Worm (Caenorhabditis elegans) whole organism, L3 larva: ENCODE data around the gene pals-33.

ENCODE experiments used
- daf-12 ChIP-seq: fragments of 150-350 bp; optimal IDR thresholded peaks from 2 replicates; lab custom pipeline; 2014; ENCODE audit warnings: missing biosample characterization, missing genetic modification reagents, missing genetic modification characterization
- fkh-10 ChIP-seq: sonication (generic microtip); optimal IDR thresholded peaks from 2 replicates; lab custom pipeline; 2017; ENCODE audit warnings: missing biosample characterization, missing genetic modification reagents, missing genetic modification characterization
- jun-1 ChIP-seq: fragments of 150-350 bp; optimal IDR thresholded peaks from 2 replicates; lab custom pipeline; 2014; ENCODE audit warnings: missing biosample characterization, missing genetic modification reagents, missing genetic modification characterization
- nhr-11 ChIP-seq: fragments of 150-350 bp; optimal IDR thresholded peaks from 2 replicates; lab custom pipeline; 2014; ENCODE audit warnings: missing biosample characterization, missing genetic modification characterization
- ztf-11 ChIP-seq: fragments of 150-350 bp; optimal IDR thresholded peaks from 2 replicates; lab custom pipeline; 2014; ENCODE audit warnings: missing biosample characterization, missing genetic modification characterization

DNA sequence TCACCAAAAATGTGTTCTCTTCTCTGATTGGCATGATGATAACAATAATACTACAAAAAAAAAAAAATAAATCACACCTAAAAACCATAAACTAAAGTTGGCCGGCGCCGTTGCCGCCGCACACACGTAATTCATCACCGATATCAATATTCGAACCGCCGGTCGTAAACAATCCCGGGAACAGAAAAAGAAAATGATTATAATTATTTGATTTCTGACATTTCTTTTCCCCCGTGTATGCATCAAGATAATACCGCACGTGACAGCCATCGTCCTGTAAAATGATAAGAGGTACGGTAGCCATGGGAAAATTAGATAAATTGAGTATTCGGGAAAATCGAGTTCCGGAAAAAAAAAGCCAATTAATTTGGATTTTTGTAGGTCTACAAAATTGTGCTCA is 23.9 kb downstream of the pals-33 start:
- TF ChIP-seq ztf-11 (tag; lab: Kevin White, UChicago) (no peak), jun-1 (tag; lab: Kevin White, UChicago) (peak; percentile 37), nhr-11 (no peak), fkh-10 (no peak), daf-12 (no peak)
